Worm (Caenorhabditis elegans): ENCODE measurements around the gene ZK353.4.

DNA sequence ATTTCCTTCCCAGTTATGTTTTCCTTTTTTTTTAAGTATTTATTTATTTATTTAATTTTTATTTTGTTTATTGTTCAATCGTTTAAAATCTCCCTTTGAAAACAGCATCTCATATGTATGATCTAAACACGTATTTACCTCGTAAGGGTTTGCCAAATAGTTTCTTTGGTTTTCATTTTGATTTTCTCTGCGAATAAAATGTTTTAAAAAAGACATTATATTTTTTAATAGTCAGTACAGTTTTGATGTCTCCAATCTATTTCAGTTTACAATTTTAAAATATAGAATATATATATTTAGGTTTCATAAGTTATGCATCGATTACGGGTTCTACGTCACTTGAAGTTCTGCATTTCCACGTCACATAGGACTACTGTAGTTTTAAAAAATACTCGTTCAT, 8.8 kb downstream of the ZK353.4 start, which contains the start of gene R05D3.12:
- TF ChIP-seq unc-120 (tag; optimal IDR thresholded peaks at IDR 0.05; ENCODE audit: poor library complexity, severe bottlenecking) (no peak), ztf-11 (tag; optimal IDR thresholded peaks at IDR 0.05) (no peak)

Data from whole organism, mixed stage, embryonic.